Fruit fly (Drosophila melanogaster): ENCODE data around the gene MTPAP.

The MTPAP gene

DNA sequence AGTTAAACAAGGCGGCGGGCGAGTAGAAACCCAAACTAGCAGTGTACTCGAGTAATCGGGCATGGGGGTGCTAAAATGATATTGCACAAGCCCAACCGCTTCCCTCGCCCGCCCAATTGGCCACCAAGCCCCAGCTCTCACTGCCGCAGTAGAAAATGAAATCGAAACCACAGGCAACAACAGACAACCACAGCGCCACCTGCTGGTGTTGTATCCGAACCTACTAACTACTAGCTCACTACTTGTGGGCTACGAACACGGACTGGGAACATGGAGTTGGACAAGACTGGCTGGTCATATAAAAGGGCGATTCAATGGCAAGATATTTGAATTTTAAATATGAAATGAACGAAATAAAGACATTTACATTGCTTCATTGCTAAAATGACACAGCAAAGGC, 49.2 kb downstream of the MTPAP start:
- no peak for TF ChIP-seq achi (GFP tag; optimal IDR thresholded peaks at IDR 0.05)
- no peak for TF ChIP-seq Gug (GFP tag; IDR thresholded peaks at IDR 0.05)
- no peak for TF ChIP-seq vri (GFP tag; optimal IDR thresholded peaks at IDR 0.05)
- TF ChIP-seq Blimp-1 (GFP tag; optimal IDR thresholded peaks at IDR 0.05): no peak
- TF ChIP-seq Smox (GFP tag; optimal IDR thresholded peaks at IDR 0.05): no peak
- TF ChIP-seq fkh (GFP tag; optimal IDR thresholded peaks at IDR 0.05): no peak
- no peak for TF ChIP-seq topi (GFP tag; optimal IDR thresholded peaks at IDR 0.05)

DNA sequence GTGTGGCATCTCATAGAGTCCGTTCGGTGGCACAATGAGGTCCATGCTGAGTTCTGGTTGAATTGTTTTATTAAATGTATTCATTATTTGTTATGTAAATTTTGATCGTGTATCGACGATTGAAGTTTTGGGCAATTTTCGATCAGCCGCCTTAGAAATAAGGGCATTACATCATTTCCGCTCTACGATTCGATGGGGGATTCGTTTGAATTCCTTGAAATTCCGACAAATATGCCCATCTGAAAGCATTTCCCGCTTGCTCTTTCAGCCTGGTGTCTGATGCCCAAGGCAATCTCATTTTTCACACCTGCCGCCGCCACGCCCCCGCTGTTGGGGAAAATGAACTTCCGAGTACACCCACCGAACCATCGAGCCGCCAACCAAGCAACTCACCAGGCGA, 50.9 kb downstream of the MTPAP start, which contains the start of gene CG32811:
Gene CG32811, minus strand, starts transcription at position 101 of the 400 bp plus-strand sequence.
- TF ChIP-seq salr (GFP tag; optimal IDR thresholded peaks at IDR 0.05): no peak
- no peak for TF ChIP-seq vri (GFP tag; optimal IDR thresholded peaks at IDR 0.05)
- no peak for TF ChIP-seq CG15336 (GFP tag; IDR thresholded peaks at IDR 0.05)
- no peak for TF ChIP-seq Sox102F (GFP tag; optimal IDR thresholded peaks at IDR 0.05)
- no peak for TF ChIP-seq Hr38 (GFP tag; optimal IDR thresholded peaks at IDR 0.05)
